Worm (Caenorhabditis elegans): ENCODE data around the gene sph-1.
"Not testable (repeated sequence)": the region's sequence is repeated elsewhere in the genome, so short reads cannot be mapped to it uniquely, and the experiment has no call there.

sph-1 gene

ce11 chrIV:8130131-8130611, 3.2 kb downstream of the sph-1 start, which contains the start of the genes ndub-11 and moc-3:
Gene ndub-11 (minus strand): TSS chrIV:8130231.
Gene moc-3 (plus strand): TSS chrIV:8130561.
- TF ChIP-seq W03F9.2 (tag; optimal IDR thresholded peaks at IDR 0.05) (no peak), him-1 (tag; optimal IDR thresholded peaks at IDR 0.05) (no peak), dao-5 (tag; optimal IDR thresholded peaks at IDR 0.05) (no peak)

- no peak for TF ChIP-seq him-1 (tag; optimal IDR thresholded peaks at IDR 0.05)
- no peak for TF ChIP-seq dao-5 (tag; optimal IDR thresholded peaks at IDR 0.05)
- no peak for TF ChIP-seq W03F9.2 (tag; optimal IDR thresholded peaks at IDR 0.05)
Measured at ce11 chrIV:8127430-8127829, 5.9 kb downstream of the sph-1 start.

ce11 chrIV:8126902-8127301, 6.5 kb downstream of the sph-1 start, which contains the start of gene ceph-41:
Gene ceph-41 (plus strand): TSS chrIV:8127202.
- no peak for TF ChIP-seq W03F9.2 (tag; optimal IDR thresholded peaks at IDR 0.05)
- TF ChIP-seq him-1 (tag; optimal IDR thresholded peaks at IDR 0.05) = no peak
- no peak for TF ChIP-seq dao-5 (tag; optimal IDR thresholded peaks at IDR 0.05)

- not testable (repeated sequence) for TF ChIP-seq him-1, dao-5, W03F9.2 (tag; optimal IDR thresholded peaks at IDR 0.05)
Measured at ce11 chrIV:8122349-8122748, 11.0 kb downstream of the sph-1 start, which contains the start of gene erp-44.3. Gene erp-44.3 (plus strand): TSS chrIV:8122649.

ce11 chrIV:8118790-8119189, 14.6 kb downstream of the sph-1 start, which contains the start of gene F42G8.8:
Gene F42G8.8 (plus strand): TSS chrIV:8119090.
- TF ChIP-seq him-1 (tag; optimal IDR thresholded peaks at IDR 0.05) = no peak
- TF ChIP-seq W03F9.2 (tag; optimal IDR thresholded peaks at IDR 0.05) = no peak
- TF ChIP-seq dao-5 (tag; optimal IDR thresholded peaks at IDR 0.05) = no peak

ce11 chrIV:8115462-8115861, 17.9 kb downstream of the sph-1 start, which contains the start of gene irld-8:
Gene irld-8 (plus strand): TSS chrIV:8115762.
- TF ChIP-seq him-1 (tag; optimal IDR thresholded peaks at IDR 0.05) = no peak
- no peak for TF ChIP-seq dao-5 (tag; optimal IDR thresholded peaks at IDR 0.05)
- TF ChIP-seq W03F9.2 (tag; optimal IDR thresholded peaks at IDR 0.05) = no peak

ce11 chrIV:8114535-8114934, 18.8 kb downstream of the sph-1 start:
- no peak for TF ChIP-seq dao-5 (tag; optimal IDR thresholded peaks at IDR 0.05)
- TF ChIP-seq him-1 (tag; optimal IDR thresholded peaks at IDR 0.05) = no peak
- TF ChIP-seq W03F9.2 (tag; optimal IDR thresholded peaks at IDR 0.05) = no peak

ce11 chrIV:8113161-8113560, 20.2 kb downstream of the sph-1 start, which contains the start of gene Y42H9AR.1:
Gene Y42H9AR.1 (plus strand): TSS chrIV:8113393.
- TF ChIP-seq dao-5 (tag; optimal IDR thresholded peaks at IDR 0.05) (no peak), him-1 (tag; optimal IDR thresholded peaks at IDR 0.05) (no peak), W03F9.2 (tag; optimal IDR thresholded peaks at IDR 0.05) (peak; percentile 61)

- TF ChIP-seq W03F9.2 (tag; optimal IDR thresholded peaks at IDR 0.05) = no peak
Measured at ce11 chrIV:8112646-8113045, 20.7 kb downstream of the sph-1 start.

- TF ChIP-seq him-1 (tag; optimal IDR thresholded peaks at IDR 0.05) (no peak), dao-5 (tag; optimal IDR thresholded peaks at IDR 0.05) (no peak), W03F9.2 (tag; optimal IDR thresholded peaks at IDR 0.05) (no peak)
Measured at ce11 chrIV:8112187-8112586, 21.2 kb downstream of the sph-1 start, which contains the start of gene Y42H9AR.4. Gene Y42H9AR.4 (minus strand): TSS chrIV:8112218.

ce11 chrIV:8107502-8107901, 25.9 kb downstream of the sph-1 start, which contains the start of gene rabs-5:
Gene rabs-5 (minus strand): TSS chrIV:8107602.
- TF ChIP-seq W03F9.2 (tag; optimal IDR thresholded peaks at IDR 0.05) = no peak
- TF ChIP-seq him-1 (tag; optimal IDR thresholded peaks at IDR 0.05) = no peak
- no peak for TF ChIP-seq dao-5 (tag; optimal IDR thresholded peaks at IDR 0.05)

- TF ChIP-seq him-1 (tag; optimal IDR thresholded peaks at IDR 0.05) = no peak
- TF ChIP-seq W03F9.2 (tag; optimal IDR thresholded peaks at IDR 0.05) = no peak
- no peak for TF ChIP-seq dao-5 (tag; optimal IDR thresholded peaks at IDR 0.05)
Measured at ce11 chrIV:8105083-8105482, 28.3 kb downstream of the sph-1 start.

ce11 chrIV:8103196-8103595, 30.2 kb downstream of the sph-1 start:
- TF ChIP-seq dao-5 (tag; optimal IDR thresholded peaks at IDR 0.05) (no peak), W03F9.2 (tag; optimal IDR thresholded peaks at IDR 0.05) (no peak), him-1 (tag; optimal IDR thresholded peaks at IDR 0.05) (no peak)

ce11 chrIV:8102231-8102630, 31.1 kb downstream of the sph-1 start, which contains the start of gene Y42H9AR.5:
Gene Y42H9AR.5 (plus strand): TSS chrIV:8102531.
- TF ChIP-seq W03F9.2 (tag; optimal IDR thresholded peaks at IDR 0.05) (no peak), him-1 (tag; optimal IDR thresholded peaks at IDR 0.05) (no peak), dao-5 (tag; optimal IDR thresholded peaks at IDR 0.05) (no peak)

ce11 chrIV:8099601-8100000, 33.8 kb downstream of the sph-1 start, which contains the start of gene Y42H9AR.2:
Gene Y42H9AR.2 (plus strand): TSS chrIV:8099901.
- no peak for TF ChIP-seq W03F9.2 (tag; optimal IDR thresholded peaks at IDR 0.05)
- no peak for TF ChIP-seq dao-5 (tag; optimal IDR thresholded peaks at IDR 0.05)
- no peak for TF ChIP-seq him-1 (tag; optimal IDR thresholded peaks at IDR 0.05)
